Fruit fly (Drosophila melanogaster) whole organism, pupa: ENCODE results near the gene CDK2AP1.

Experiments
- CG12605 ChIP-seq: fragments of 200-800 bp; sonication (Bioruptor generic); IDR thresholded peaks from 2 replicates; pipeline ENCODE4 v1.3.6; 2022; ENCODE audit warnings: missing biosample characterization, missing genetic modification characterization
- CG13204 ChIP-seq: fragments of 200-800 bp; sonication (Bioruptor generic); optimal IDR thresholded peaks from 2 replicates; lab custom pipeline; 2018; ENCODE audit warnings: missing biosample characterization, mild to moderate bottlenecking, missing genetic modification characterization, moderate library complexity
- CG14655 ChIP-seq: fragments of 200-800 bp; sonication (Bioruptor generic); optimal IDR thresholded peaks from 3 replicates; lab custom pipeline; 2017; ENCODE audit warnings: mild to moderate bottlenecking, missing biosample characterization, missing genetic modification reagents, missing genetic modification characterization
- CG15710 ChIP-seq: fragments of 200-800 bp; sonication (Bioruptor generic); optimal IDR thresholded peaks from 2 replicates; lab custom pipeline; 2018; ENCODE audit warnings: missing biosample characterization, mild to moderate bottlenecking, missing genetic modification characterization, moderate library complexity
- CG17806 ChIP-seq: fragments of 200-800 bp; sonication (Bioruptor generic); optimal IDR thresholded peaks from 2 replicates; lab custom pipeline; 2018; ENCODE audit warnings: missing biosample characterization, mild to moderate bottlenecking, missing genetic modification characterization, moderate library complexity
- CG32121 ChIP-seq: fragments of 200-800 bp; sonication (Bioruptor generic); IDR thresholded peaks from 2 replicates; pipeline ENCODE4 v1.3.6; 2022; ENCODE audit warnings: missing biosample characterization, missing genetic modification characterization
- CG34367 ChIP-seq: fragments of 200-800 bp; sonication (Bioruptor generic); optimal IDR thresholded peaks from 2 replicates; lab custom pipeline; 2018; ENCODE audit warnings: missing biosample characterization, mild to moderate bottlenecking, missing genetic modification characterization
- CG4496 ChIP-seq: fragments of 200-800 bp; sonication (Bioruptor generic); IDR thresholded peaks from 3 replicates; pipeline ENCODE4 v1.3.6; 2022; ENCODE audit warnings: missing biosample characterization, missing genetic modification characterization
- CG8159 ChIP-seq: fragments of 200-800 bp; sonication (Bioruptor generic); optimal IDR thresholded peaks from 3 replicates; lab custom pipeline; 2018; ENCODE audit warnings: missing biosample characterization, mild to moderate bottlenecking, missing genetic modification characterization, moderate library complexity
- CG8301 ChIP-seq: fragments of 200-800 bp; sonication (Bioruptor generic); optimal IDR thresholded peaks from 2 replicates; lab custom pipeline; 2018; ENCODE audit warnings: missing biosample characterization, mild to moderate bottlenecking, missing genetic modification characterization
- CG9948 ChIP-seq: fragments of 200-800 bp; sonication (Bioruptor generic); optimal IDR thresholded peaks from 2 replicates; lab custom pipeline; 2018; ENCODE audit warnings: missing biosample characterization, mild to moderate bottlenecking, missing genetic modification characterization, moderate library complexity
- D1 ChIP-seq: fragments of 200-800 bp; sonication (Bioruptor generic); optimal IDR thresholded peaks from 2 replicates; lab custom pipeline; 2018; ENCODE audit warnings: missing biosample characterization, mild to moderate bottlenecking, missing genetic modification characterization, moderate library complexity
- EcR ChIP-seq: fragments of 200-800 bp; sonication (Bioruptor generic); optimal IDR thresholded peaks from 3 replicates; lab custom pipeline; 2019; ENCODE audit warnings: missing biosample characterization, missing genetic modification characterization, mild to moderate bottlenecking, moderate library complexity, missing genetic modification reagents
- Ets98B ChIP-seq: fragments of 200-800 bp; sonication (Bioruptor generic); IDR thresholded peaks from 2 replicates; pipeline ENCODE4 v1.3.6; 2022; ENCODE audit warnings: missing biosample characterization, missing genetic modification characterization
- Pif1A ChIP-seq: fragments of 200-800 bp; sonication (Bioruptor generic); optimal IDR thresholded peaks from 3 replicates; lab custom pipeline; 2016; ENCODE audit warnings: missing biosample characterization, missing genetic modification characterization
- Pif1B ChIP-seq: fragments of 200-800 bp; sonication (Bioruptor generic); optimal IDR thresholded peaks from 3 replicates; lab custom pipeline; 2016; ENCODE audit warnings: missing biosample characterization, missing genetic modification characterization
- Snoo ChIP-seq: fragments of 200-800 bp; sonication (Bioruptor generic); optimal IDR thresholded peaks from 3 replicates; lab custom pipeline; 2017; ENCODE audit warnings: missing biosample characterization, mild to moderate bottlenecking, missing genetic modification characterization, inconsistent platforms
- fd96Ca ChIP-seq: fragments of 200-800 bp; sonication (Bioruptor generic); IDR thresholded peaks from 3 replicates; pipeline ENCODE4 v1.3.6; 2022; ENCODE audit warnings: missing biosample characterization, missing genetic modification characterization
- rn ChIP-seq: fragments of 200-800 bp; sonication (Bioruptor generic); IDR thresholded peaks from 2 replicates; pipeline ENCODE4 v1.3.6; 2022; ENCODE audit warnings: missing biosample characterization, missing genetic modification characterization

The CDK2AP1 gene

dm6 chrX:11143820-11144219, 6.2 kb downstream of the CDK2AP1 start, which contains the start of gene CG15201:
Gene CG15201 (plus strand): TSS chrX:11144120.
- no peak for TF ChIP-seq CG4496 (GFP tag; lab: Robert Waterston, UW)
- no peak for TF ChIP-seq Pif1A
- no peak for TF ChIP-seq fd96Ca (GFP tag; lab: Robert Waterston, UW)
- no peak for TF ChIP-seq CG14655 (GFP tag; lab: Kevin White, UChicago)

DNA sequence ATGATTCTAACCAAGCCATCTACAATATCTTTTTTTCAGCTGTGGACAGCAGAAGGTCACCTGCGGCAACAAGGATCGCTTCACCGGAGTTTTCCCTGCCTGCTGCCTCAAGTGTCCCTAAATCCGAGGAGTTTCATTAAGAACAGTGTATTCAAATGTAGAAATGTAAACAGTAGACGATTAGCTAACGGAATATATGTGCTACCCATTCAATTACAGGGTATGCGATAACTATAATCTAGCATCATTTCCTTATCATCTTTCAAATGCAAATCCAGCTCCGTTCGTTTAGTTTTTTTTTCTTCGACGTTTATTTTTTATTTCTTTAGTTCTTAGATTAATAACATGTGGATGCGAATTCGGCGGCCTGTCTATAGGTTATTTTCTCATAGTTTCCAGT, 6.9 kb downstream of the CDK2AP1 start:
- no peak for TF ChIP-seq CG8159 (tag; lab: Kevin White, UChicago)
- TF ChIP-seq EcR (GFP tag; lab: Kevin White, UChicago) = no peak
- no peak for TF ChIP-seq rn (GFP tag; lab: Robert Waterston, UW)
- TF ChIP-seq CG15710 = no peak
- TF ChIP-seq Ets98B (GFP tag; lab: Robert Waterston, UW) = no peak
- no peak for TF ChIP-seq Pif1B (GFP tag; lab: Kevin White, UChicago)
- no peak for TF ChIP-seq CG8301 (tag; lab: Kevin White, UChicago)
- TF ChIP-seq CG17806 (tag; lab: Kevin White, UChicago) = no peak
- no peak for TF ChIP-seq D1 (tag; lab: Kevin White, UChicago)
- TF ChIP-seq CG32121 (GFP tag; lab: Robert Waterston, UW) = no peak
- TF ChIP-seq CG14655 (GFP tag; lab: Kevin White, UChicago) = no peak

dm6 chrX:11146598-11147176, 9.0 kb downstream of the CDK2AP1 start:
- peak; percentile 51 for TF ChIP-seq CG15710
- TF ChIP-seq CG34367 (tag; lab: Kevin White, UChicago) = peak; percentile 17
- TF ChIP-seq CG4496 (GFP tag; lab: Robert Waterston, UW) = 0 out of 3 replicates have a peak, but pooled peaks have one; percentile 38
- TF ChIP-seq EcR (GFP tag; lab: Kevin White, UChicago) = no peak
- peak; percentile 39 for TF ChIP-seq Pif1A
- TF ChIP-seq CG8301 (tag; lab: Kevin White, UChicago) = peak; percentile 20
- peak; percentile 15 for TF ChIP-seq Snoo (tag; lab: Kevin White, UChicago)
- TF ChIP-seq CG17806 (tag; lab: Kevin White, UChicago) = peak; percentile 29
- TF ChIP-seq Pif1B (GFP tag; lab: Kevin White, UChicago) = peak; percentile 30
- TF ChIP-seq Ets98B (GFP tag; lab: Robert Waterston, UW) = peak; percentile 35
- TF ChIP-seq CG13204 (GFP tag; lab: Kevin White, UChicago) = no peak
- TF ChIP-seq CG12605 (GFP tag; lab: Robert Waterston, UW) = no peak
- TF ChIP-seq CG9948 (tag; lab: Kevin White, UChicago) = peak; percentile 0
- no peak for TF ChIP-seq rn (GFP tag; lab: Robert Waterston, UW)
- peak; percentile 68 for TF ChIP-seq fd96Ca (GFP tag; lab: Robert Waterston, UW)
- TF ChIP-seq CG8159 (tag; lab: Kevin White, UChicago) = peak; percentile 45
- TF ChIP-seq, all 21 proteins: peak for 12

DNA sequence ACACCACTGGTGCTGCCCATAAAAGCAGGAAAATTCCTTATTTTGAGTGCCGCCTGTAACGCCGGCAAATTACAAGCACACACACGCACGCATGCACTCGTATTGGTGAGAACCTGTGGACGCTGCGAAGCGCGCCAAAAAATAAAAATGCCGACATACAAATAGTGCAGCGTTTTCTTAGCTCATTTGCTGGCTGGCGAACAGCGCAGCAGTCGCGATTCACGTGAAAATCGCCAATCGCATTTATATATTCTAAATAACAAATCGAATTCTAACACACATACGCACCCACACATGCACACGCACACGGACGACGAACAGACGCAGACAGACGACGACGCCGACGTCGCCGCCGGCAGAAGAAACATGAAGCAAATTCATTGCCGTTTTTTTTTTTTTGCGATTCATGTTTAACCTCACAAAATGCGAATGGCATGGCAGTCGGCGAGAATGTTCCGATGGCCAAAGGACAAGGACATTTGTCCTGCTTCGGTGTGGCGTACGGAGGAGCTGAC, 10.0 kb downstream of the CDK2AP1 start:
- TF ChIP-seq Ets98B (GFP tag; lab: Robert Waterston, UW) = peak; percentile 4; the same call in 1 of the 2 replicates
- TF ChIP-seq CG8159 (tag; lab: Kevin White, UChicago) = peak; percentile 7
- no peak for TF ChIP-seq CG14655 (GFP tag; lab: Kevin White, UChicago)
- peak; percentile 34; the same call in 1 of the 2 replicates for TF ChIP-seq CG12605 (GFP tag; lab: Robert Waterston, UW)

- no peak for TF ChIP-seq CG32121 (GFP tag; lab: Robert Waterston, UW)
- TF ChIP-seq CG15710 = no peak
- TF ChIP-seq D1 (tag; lab: Kevin White, UChicago) = no peak
- TF ChIP-seq Pif1B (GFP tag; lab: Kevin White, UChicago) = no peak
- no peak for TF ChIP-seq CG8301 (tag; lab: Kevin White, UChicago)
- TF ChIP-seq Snoo (tag; lab: Kevin White, UChicago) = no peak
- TF ChIP-seq CG14655 (GFP tag; lab: Kevin White, UChicago) = no peak
- no peak for TF ChIP-seq EcR (GFP tag; lab: Kevin White, UChicago)
- TF ChIP-seq CG9948 (tag; lab: Kevin White, UChicago) = no peak
- TF ChIP-seq rn (GFP tag; lab: Robert Waterston, UW) = no peak
- TF ChIP-seq, all 21 proteins: peak for 0
These were observed 10.7 kb downstream of the CDK2AP1 start, which contains the start of gene Ran for dm6 chrX:11148272-11148835. Gene Ran (minus strand): TSS chrX:11148716.

dm6 chrX:11149201-11149600, 11.5 kb downstream of the CDK2AP1 start, which contains the start of gene Lint-1:
Gene Lint-1 (plus strand): TSS chrX:11149323.
- TF ChIP-seq Snoo (tag; lab: Kevin White, UChicago) (no peak), CG8159 (tag; lab: Kevin White, UChicago) (peak; percentile 4), CG4496 (GFP tag; lab: Robert Waterston, UW) (peak; percentile 52; the same call in 1 of the 3 replicates), fd96Ca (GFP tag; lab: Robert Waterston, UW) (0 out of 3 replicates have a peak, but pooled peaks have one; percentile 37), CG32121 (GFP tag; lab: Robert Waterston, UW) (0 out of 2 replicates have a peak, but pooled peaks have one; percentile 33)
